Fruit fly (Drosophila melanogaster): ENCODE results near the gene Ost48.
A peak's percentile ranks its signal among the peaks of the same experiment; 100 is the strongest.

The Ost48 gene

dm6 chrX:9136776-9137550 is 21.4 kb downstream of the Ost48 start (continued):
- TF ChIP-seq CG15073 (GFP tag; optimal IDR thresholded peaks at IDR 0.05) (no peak), exex (tag; optimal IDR thresholded peaks at IDR 0.05) (no peak), pros (GFP tag; optimal IDR thresholded peaks at IDR 0.05) (no peak), CG6654 (GFP tag; optimal IDR thresholded peaks at IDR 0.05) (no peak), CG11696 (GFP tag; IDR thresholded peaks at IDR 0.05) (no peak), CG15601 (tag; optimal IDR thresholded peaks at IDR 0.05) (no peak), Bdp1 (GFP tag; optimal IDR thresholded peaks at IDR 0.05) (no peak), gfzf (GFP tag; optimal IDR thresholded peaks at IDR 0.05) (no peak), nerfin-2 (GFP tag; IDR thresholded peaks at IDR 0.05; ENCODE audit: partially characterized antibody) (no peak), CG18262 (tag; optimal IDR thresholded peaks at IDR 0.05) (peak; percentile 56), CG17829 (tag; optimal IDR thresholded peaks at IDR 0.05) (peak; percentile 31), salm (tag; optimal IDR thresholded peaks at IDR 0.05) (peak; percentile 29), CG6854 (GFP tag; optimal IDR thresholded peaks at IDR 0.05) (no peak), dimm (GFP tag; IDR thresholded peaks at IDR 0.05) (no peak), Rfx (GFP tag; IDR thresholded peaks at IDR 0.05) (no peak), caup (GFP tag; optimal IDR thresholded peaks at IDR 0.05; ENCODE audit: severe bottlenecking) (no peak), Nf-YA (GFP tag; IDR thresholded peaks at IDR 0.05) (no peak), Drgx (GFP tag; IDR thresholded peaks at IDR 0.05) (peak; percentile 6; the same call in 1 of the 2 replicates), pfk (GFP tag; optimal IDR thresholded peaks at IDR 0.05) (no peak), tx (GFP tag; optimal IDR thresholded peaks at IDR 0.05) (peak; percentile 33), otp (GFP tag; IDR thresholded peaks at IDR 0.05) (peak; percentile 51; the same call in 1 of the 3 replicates), nom (GFP tag; optimal IDR thresholded peaks at IDR 0.05) (no peak), Med (GFP tag) (peak; percentile 89), CG5180 (GFP tag; optimal IDR thresholded peaks at IDR 0.05) (peak; percentile 53), CG15479 (GFP tag; optimal IDR thresholded peaks at IDR 0.05) (no peak), CG12942 (GFP tag; optimal IDR thresholded peaks at IDR 0.05) (peak; percentile 12), ac (GFP tag; optimal IDR thresholded peaks at IDR 0.05) (no peak), Ssrp (tag; optimal IDR thresholded peaks at IDR 0.05) (peak; percentile 65), HLHmδ (GFP tag; optimal IDR thresholded peaks at IDR 0.05) (no peak), ash1 (GFP tag; optimal IDR thresholded peaks at IDR 0.05) (no peak), bbx (GFP tag; IDR thresholded peaks at IDR 0.05; ENCODE audit: partially characterized antibody) (no peak), NK7.1 (GFP tag; optimal IDR thresholded peaks at IDR 0.05) (no peak), Gsc (GFP tag; IDR thresholded peaks at IDR 0.05) (no peak), bsh (GFP tag; optimal IDR thresholded peaks at IDR 0.05) (peak in 1 of 2 experiments; percentile 61), Atf3 (GFP tag; optimal IDR thresholded peaks at IDR 0.05) (peak; percentile 1), CG14965 (GFP tag; optimal IDR thresholded peaks at IDR 0.05; ENCODE audit: borderline replicate concordance) (no peak), CG6254 (GFP tag; optimal IDR thresholded peaks at IDR 0.05) (no peak), CG17359 (tag; optimal IDR thresholded peaks at IDR 0.05) (peak; percentile 74), CG10979 (tag; optimal IDR thresholded peaks at IDR 0.05) (peak; percentile 58), Ada2b (GFP tag; IDR thresholded peaks at IDR 0.05) (peak; percentile 50), HLH3B (GFP tag; IDR thresholded peaks at IDR 0.05) (0 out of 2 replicates have a peak, but pooled peaks have one; percentile 31), Dfd (GFP tag; optimal IDR thresholded peaks at IDR 0.05) (no peak), TFAM (GFP tag; optimal IDR thresholded peaks at IDR 0.05) (no peak), lola (GFP tag; optimal IDR thresholded peaks at IDR 0.05) (peak in 1 of 3 experiments; percentile 41), CG6813 (GFP tag; optimal IDR thresholded peaks at IDR 0.05) (peak; percentile 26), CG4282 (GFP tag; optimal IDR thresholded peaks at IDR 0.05) (no peak), ems (GFP tag; optimal IDR thresholded peaks at IDR 0.05) (peak; percentile 14), ind (GFP tag; optimal IDR thresholded peaks at IDR 0.05) (peak; percentile 16)
